Worm (Caenorhabditis elegans): ENCODE measurements around the gene rrp-1.

The rrp-1 gene

ce11 chrIV:9989416-9989815 is 7.3 kb upstream of the rrp-1 start (continued):
- TF ChIP-seq mes-4 (tag; optimal IDR thresholded peaks at IDR 0.05) (no peak), aptf-3 (GFP tag; IDR thresholded peaks at IDR 0.05) (no peak), pbrm-1 (GFP tag; IDR thresholded peaks at IDR 0.05) (0 out of 2 replicates have a peak, but pooled peaks have one; percentile 26), attf-6 (GFP tag; IDR thresholded peaks at IDR 0.05) (no peak), let-607 (tag; optimal IDR thresholded peaks at IDR 0.05) (no peak), ZK185.1 (tag; optimal IDR thresholded peaks at IDR 0.05; ENCODE audit: poor library complexity, severe bottlenecking) (no peak), lin-54 (GFP tag; optimal IDR thresholded peaks at IDR 0.05) (peak; percentile 5), him-1 (tag; optimal IDR thresholded peaks at IDR 0.05) (peak; percentile 43), K11D2.4 (GFP tag; IDR thresholded peaks at IDR 0.05) (no peak), cebp-1 (GFP tag; IDR thresholded peaks at IDR 0.05) (no peak), cebp-1 (tag; optimal IDR thresholded peaks at IDR 0.05) (peak; percentile 26), ceh-91 (GFP tag; IDR thresholded peaks at IDR 0.05) (0 out of 2 replicates have a peak, but pooled peaks have one; percentile 9), F57A8.1 (GFP tag; optimal IDR thresholded peaks at IDR 0.05) (no peak), egrh-3 (GFP tag; IDR thresholded peaks at IDR 0.05) (no peak), egl-18 (GFP tag; IDR thresholded peaks at IDR 0.05) (no peak), hlh-12 (tag; optimal IDR thresholded peaks at IDR 0.05) (no peak)

ce11 chrIV:9982895-9983294 is 819 bp upstream of the rrp-1 start, which contains the start of gene mam-2:
TSS of gene mam-2 (plus strand) at chrIV:9983195.
- TF ChIP-seq dox-1 (GFP tag; IDR thresholded peaks at IDR 0.05) (no peak), lin-35 (GFP tag; optimal IDR thresholded peaks at IDR 0.05) (no peak)

- TF ChIP-seq ZK185.1 (tag; optimal IDR thresholded peaks at IDR 0.05; ENCODE audit: poor library complexity, severe bottlenecking) (no peak), madf-6 (GFP tag; IDR thresholded peaks at IDR 0.05) (no peak), Y95B8A.8 (GFP tag; IDR thresholded peaks at IDR 0.05) (no peak), ztf-18 (tag; optimal IDR thresholded peaks at IDR 0.05) (no peak), B0336.3 (GFP tag; IDR thresholded peaks at IDR 0.05) (no peak), attf-6 (GFP tag; IDR thresholded peaks at IDR 0.05) (no peak), nhr-179 (tag; optimal IDR thresholded peaks at IDR 0.05) (no peak), chd-7 (tag; optimal IDR thresholded peaks at IDR 0.05) (no peak), snpc-3.4 (tag; optimal IDR thresholded peaks at IDR 0.05) (no peak)
Observed at ce11 chrIV:9977602-9978172, 4.4 kb downstream of the rrp-1 start, which contains the start of gene dhp-2. TSS of gene dhp-2 (plus strand) at chrIV:9978122.

ce11 chrIV:9976284-9976683 is 5.8 kb downstream of the rrp-1 start, which contains the start of gene C47E12.14:
TSS of gene C47E12.14 (minus strand) at chrIV:9976384.
- TF ChIP-seq nhr-90 (tag; optimal IDR thresholded peaks at IDR 0.05): no peak
- TF ChIP-seq egrh-3 (GFP tag; IDR thresholded peaks at IDR 0.05): no peak
- TF ChIP-seq mel-28 (tag; optimal IDR thresholded peaks at IDR 0.05; ENCODE audit: borderline replicate concordance): no peak
- no peak for TF ChIP-seq B0261.1 (tag; optimal IDR thresholded peaks at IDR 0.05)
- TF ChIP-seq hmg-1.2 (GFP tag; IDR thresholded peaks at IDR 0.05): no peak
- no peak for TF ChIP-seq ceh-58 (GFP tag; IDR thresholded peaks at IDR 0.05)
- TF ChIP-seq F23B12.7 (tag; optimal IDR thresholded peaks at IDR 0.05; ENCODE audit: insufficient read depth): no peak
- no peak for TF ChIP-seq Y53G8AR.9 (GFP tag; conservative IDR thresholded peaks at IDR 0.05)
- no peak for TF ChIP-seq B0336.3 (GFP tag; IDR thresholded peaks at IDR 0.05)
- no peak for TF ChIP-seq C06A6.2 (GFP tag; conservative IDR thresholded peaks at IDR 0.05)
- no peak for TF ChIP-seq mes-4 (tag; optimal IDR thresholded peaks at IDR 0.05)
- TF ChIP-seq aptf-3 (GFP tag; IDR thresholded peaks at IDR 0.05): no peak
- TF ChIP-seq repo-1 (tag; optimal IDR thresholded peaks at IDR 0.05): no peak
- no peak for TF ChIP-seq ama-1 (optimal IDR thresholded peaks at IDR 0.05)
- TF ChIP-seq ama-1 (GFP tag; optimal IDR thresholded peaks at IDR 0.05): no peak
- TF ChIP-seq tbx-9 (tag; optimal IDR thresholded peaks at IDR 0.05; ENCODE audit: borderline replicate concordance): no peak
- no peak for TF ChIP-seq chd-7 (tag; optimal IDR thresholded peaks at IDR 0.05)
- no peak for TF ChIP-seq athp-1 (tag; optimal IDR thresholded peaks at IDR 0.05)
- TF ChIP-seq sptf-2 (GFP tag; optimal IDR thresholded peaks at IDR 0.05): no peak
- TF ChIP-seq Y79H2A.3 (GFP tag; conservative IDR thresholded peaks at IDR 0.05): no peak
